Fruit fly (Drosophila melanogaster) whole organism: Measurements from ENCODE around the gene cad.

Experiments
- CG8478 ChIP-seq: fragments of >200 bp; optimal IDR thresholded peaks from 2 replicates; lab custom pipeline; 2018; ENCODE audit warnings: inconsistent platforms
- Dll ChIP-seq: fragments of >200 bp; optimal IDR thresholded peaks from 2 replicates; lab custom pipeline; 2017
- EcR ChIP-seq, 2 experiments: fragments of >200 bp; optimal IDR thresholded peaks; 2 replicates each; lab custom pipeline; 2017; ENCODE audit warnings: missing biosample characterization in 2 of 2, missing genetic modification characterization in 2 of 2, missing genetic modification reagents in 2 of 2
- pan ChIP-seq: fragments of >200 bp; optimal IDR thresholded peaks from 2 replicates; lab custom pipeline; 2017
- psq ChIP-seq: fragments of >200 bp; optimal IDR thresholded peaks from 2 replicates; lab custom pipeline; 2017
- usp ChIP-seq: fragments of >200 bp; optimal IDR thresholded peaks from 2 replicates; lab custom pipeline; 2017; ENCODE audit warnings: missing biosample characterization, missing genetic modification characterization, mixed read lengths

cad gene

DNA sequence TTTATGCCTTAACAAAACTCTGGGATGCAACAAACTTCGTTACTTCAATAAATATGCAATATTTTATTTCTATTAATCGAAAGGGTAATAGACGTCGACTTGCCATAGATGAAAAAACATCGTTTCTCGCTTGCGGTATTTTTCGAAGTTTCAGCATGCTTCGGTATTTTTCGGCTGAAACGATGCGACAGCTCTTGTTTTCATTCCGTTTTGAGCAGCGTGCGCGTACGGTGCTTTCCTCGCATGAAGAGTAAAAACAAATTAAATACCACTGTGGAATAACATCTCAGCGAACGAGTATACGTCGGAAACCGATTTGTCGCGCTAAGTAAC is 26.9 kb downstream of the cad start, which contains the start of gene CG9328:
Gene CG9328, plus strand, starts transcription at position 201 of the 333 bp plus-strand sequence.
- no peak for TF ChIP-seq EcR (GFP tag; optimal IDR thresholded peaks at IDR 0.05; lab: Kevin White, UChicago)

DNA sequence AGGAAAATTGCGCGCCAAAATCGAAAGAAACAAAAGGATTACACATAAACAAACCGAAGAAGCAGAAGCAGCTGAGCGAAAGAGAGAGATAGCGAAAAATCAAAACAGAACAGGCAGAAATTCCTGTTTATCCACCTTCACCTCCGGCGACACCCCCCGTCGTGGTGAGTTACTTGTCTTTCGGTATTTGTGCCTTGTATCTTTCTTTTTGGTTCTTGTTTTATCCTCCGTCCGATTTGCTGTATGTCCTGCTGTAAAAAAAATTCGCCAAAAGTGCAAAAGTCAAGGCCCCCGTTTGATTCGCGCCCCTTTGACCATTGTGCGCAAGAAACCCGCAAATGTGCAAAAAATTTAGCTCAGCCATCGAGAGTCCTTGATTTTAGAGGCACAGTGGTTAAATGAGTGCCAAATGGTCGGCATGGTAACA is 27.8 kb downstream of the cad start:
- TF ChIP-seq pan (lab: Kevin White, UChicago) = no peak
- TF ChIP-seq EcR (GFP tag; optimal IDR thresholded peaks at IDR 0.05; lab: Kevin White, UChicago) = no peak
- no peak for TF ChIP-seq CG8478 (lab: Kevin White, UChicago)
- no peak for TF ChIP-seq usp (GFP tag; lab: Kevin White, UChicago)
- no peak for TF ChIP-seq Dll (lab: Kevin White, UChicago)
- no peak for TF ChIP-seq psq (lab: Kevin White, UChicago)

DNA sequence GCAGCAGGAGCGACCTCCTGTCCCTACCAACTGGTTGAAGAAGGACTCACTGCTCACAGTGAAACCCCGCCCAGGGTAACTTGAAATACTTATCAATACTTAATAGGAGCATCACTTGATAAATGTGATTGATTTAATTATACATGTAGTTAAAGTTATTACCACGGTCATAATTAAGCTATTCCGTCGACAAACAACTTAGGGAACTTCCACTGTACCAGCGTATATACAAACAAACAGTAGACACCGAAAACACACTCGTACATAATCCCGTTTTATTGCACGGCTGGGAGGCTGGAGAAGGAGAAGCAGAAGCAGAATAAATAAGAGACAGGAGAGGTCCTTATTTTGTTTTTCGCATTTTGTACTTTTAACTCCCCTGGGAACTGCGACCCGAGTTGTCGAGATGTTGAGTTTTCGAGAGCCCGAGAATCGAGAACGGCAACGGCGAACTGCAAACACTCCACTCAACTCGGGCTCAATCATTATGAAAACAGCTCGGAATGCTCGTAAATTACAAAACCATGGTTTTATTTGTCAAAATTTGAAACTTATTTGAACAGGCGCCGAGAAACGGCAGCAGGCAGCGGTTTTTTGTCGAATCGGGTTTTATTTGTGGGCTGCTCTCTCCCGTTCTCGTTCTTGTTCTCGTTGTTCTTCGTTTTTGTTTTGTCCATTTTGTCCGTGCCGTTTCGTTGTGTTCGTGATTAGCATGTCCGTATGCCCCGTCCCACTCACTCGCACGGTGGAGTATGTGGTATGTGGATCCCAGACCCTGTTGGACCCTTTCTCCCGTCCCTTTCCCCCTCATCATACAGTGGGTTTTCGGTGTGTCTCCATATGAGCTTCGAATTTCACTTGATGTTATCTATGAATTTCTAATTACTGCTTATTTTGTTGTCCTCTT is 29.7 kb downstream of the cad start:
- TF ChIP-seq CG8478 (lab: Kevin White, UChicago) (no peak), pan (lab: Kevin White, UChicago) (no peak), usp (GFP tag; lab: Kevin White, UChicago) (no peak), EcR (GFP tag; optimal IDR thresholded peaks at IDR 0.05; lab: Kevin White, UChicago) (no peak), psq (lab: Kevin White, UChicago) (no peak), Dll (lab: Kevin White, UChicago) (no peak)

DNA sequence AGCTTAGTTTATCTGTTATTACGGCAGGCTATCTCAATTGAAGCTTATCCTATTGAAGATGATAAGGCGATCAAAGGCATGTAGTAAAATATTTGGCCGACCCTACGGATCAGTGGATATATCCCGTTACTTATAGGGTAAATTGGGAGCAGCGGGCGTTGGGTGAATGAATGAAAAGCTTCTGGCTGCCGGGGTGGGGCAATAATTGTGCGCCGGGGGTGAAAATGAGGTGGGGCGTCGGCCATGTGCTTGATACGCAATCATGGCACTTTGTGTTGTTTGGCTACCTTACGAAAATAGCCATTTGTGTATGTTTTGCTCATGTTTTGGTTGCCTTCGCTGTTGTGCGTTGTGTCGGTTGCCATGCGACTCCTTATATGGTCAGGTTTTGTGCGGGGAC is 31.3 kb downstream of the cad start:
- TF ChIP-seq CG8478 (lab: Kevin White, UChicago) = no peak
- TF ChIP-seq EcR (GFP tag; optimal IDR thresholded peaks at IDR 0.05; lab: Kevin White, UChicago) = no peak
- TF ChIP-seq Dll (lab: Kevin White, UChicago) = no peak
- TF ChIP-seq usp (GFP tag; lab: Kevin White, UChicago) = no peak
- no peak for TF ChIP-seq psq (lab: Kevin White, UChicago)
- TF ChIP-seq pan (lab: Kevin White, UChicago) = no peak

DNA sequence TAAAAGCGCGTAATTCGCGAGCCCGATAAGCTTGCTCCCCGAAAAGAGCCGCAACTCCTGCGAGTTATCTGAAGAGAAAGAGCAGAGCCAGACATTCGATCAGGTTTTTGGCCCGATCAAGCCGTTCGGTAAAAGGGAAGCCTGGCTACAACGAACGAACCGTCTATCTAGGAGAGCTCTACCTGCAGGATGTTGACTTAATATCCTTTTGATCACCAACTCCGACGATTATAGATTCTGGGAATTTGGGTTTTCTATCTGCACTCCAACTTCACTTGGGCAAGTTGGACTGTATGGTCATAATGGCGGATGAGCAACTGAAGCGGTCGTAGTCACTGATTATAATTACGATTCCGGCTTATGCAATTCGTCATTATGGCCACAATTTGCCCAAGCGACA is 31.7 kb downstream of the cad start:
- no peak for TF ChIP-seq pan (lab: Kevin White, UChicago)
- TF ChIP-seq Dll (lab: Kevin White, UChicago) = no peak
- TF ChIP-seq EcR (GFP tag; optimal IDR thresholded peaks at IDR 0.05; lab: Kevin White, UChicago) = no peak
- TF ChIP-seq CG8478 (lab: Kevin White, UChicago) = no peak
- no peak for TF ChIP-seq psq (lab: Kevin White, UChicago)
- no peak for TF ChIP-seq usp (GFP tag; lab: Kevin White, UChicago)

DNA sequence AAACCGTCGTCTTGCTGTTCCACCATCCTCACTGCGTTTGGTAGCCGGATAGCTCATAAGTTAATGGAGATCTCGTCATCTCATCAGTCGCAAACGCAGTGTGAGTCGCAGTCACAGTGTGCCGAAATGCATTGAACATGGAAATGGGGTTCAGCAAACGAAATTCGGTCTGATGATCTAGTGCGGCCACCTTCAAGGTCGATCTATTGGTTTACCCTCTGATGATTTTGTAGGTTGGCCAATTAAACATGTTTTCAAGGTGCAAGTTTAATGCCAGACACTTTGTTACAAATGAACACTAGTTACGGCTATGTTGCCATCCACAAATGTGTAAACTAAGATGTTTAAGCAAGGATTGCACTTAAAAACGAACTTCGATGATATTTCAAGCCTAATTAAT is 32.3 kb downstream of the cad start:
- TF ChIP-seq Dll (lab: Kevin White, UChicago) = no peak
- no peak for TF ChIP-seq EcR (GFP tag; optimal IDR thresholded peaks at IDR 0.05; lab: Kevin White, UChicago)
- TF ChIP-seq psq (lab: Kevin White, UChicago) = no peak
- TF ChIP-seq CG8478 (lab: Kevin White, UChicago) = no peak
- no peak for TF ChIP-seq usp (GFP tag; lab: Kevin White, UChicago)

DNA sequence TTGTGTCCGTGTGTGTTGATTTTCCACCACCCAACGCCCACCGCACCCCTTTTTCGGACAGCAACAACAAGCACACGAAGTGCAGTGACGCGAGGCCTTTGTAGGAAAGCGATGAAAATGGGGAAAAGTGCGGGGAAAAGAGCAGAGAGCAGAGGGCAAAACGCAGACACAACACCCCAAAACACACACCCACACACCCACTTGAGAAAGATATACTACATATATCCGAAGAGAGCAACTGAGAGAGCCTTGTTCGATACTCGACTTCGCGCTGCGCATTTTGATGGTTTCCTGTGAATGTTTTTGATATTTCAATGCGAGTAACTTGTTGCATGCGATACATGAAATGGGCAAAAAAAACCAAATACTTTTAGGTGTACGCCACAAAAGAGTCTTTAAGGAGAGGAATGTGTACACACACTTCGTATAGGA is 33.2 kb downstream of the cad start:
- TF ChIP-seq usp (GFP tag; lab: Kevin White, UChicago) (no peak), EcR (GFP tag; optimal IDR thresholded peaks at IDR 0.05; lab: Kevin White, UChicago) (no peak), Dll (lab: Kevin White, UChicago) (no peak)

DNA sequence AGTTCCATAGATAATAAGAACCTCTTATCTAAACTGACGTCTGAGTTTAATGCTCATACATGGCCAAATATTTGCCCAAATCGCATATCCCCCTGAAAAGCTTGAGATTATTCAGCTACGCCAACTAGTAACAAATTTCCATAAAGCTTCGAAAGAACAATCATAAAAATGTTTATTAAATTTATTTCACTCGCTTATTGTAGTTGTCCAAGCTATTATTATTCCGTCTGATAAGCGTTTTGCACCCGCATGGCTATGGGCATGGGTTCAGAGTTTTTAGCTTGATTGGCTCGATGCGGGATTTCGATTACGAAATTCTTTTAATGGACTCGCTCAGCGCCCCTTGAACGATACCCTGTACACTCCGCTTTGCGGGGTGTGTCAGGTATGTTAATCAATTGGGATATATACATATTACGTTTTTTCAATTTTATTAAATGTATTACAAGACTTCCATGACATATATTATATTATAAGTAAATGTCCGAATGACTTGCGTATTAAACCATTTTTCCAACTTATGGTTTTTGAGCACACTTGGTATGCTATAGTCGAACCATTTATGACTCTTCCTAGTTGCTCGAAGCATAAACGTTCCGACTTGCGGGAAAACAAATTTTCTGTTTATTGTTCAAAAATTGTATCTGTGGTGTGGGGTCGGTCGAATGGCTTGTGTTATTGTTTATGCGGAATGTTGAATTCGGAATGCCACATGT is 35.3 kb downstream of the cad start:
- TF ChIP-seq EcR (GFP tag; optimal IDR thresholded peaks at IDR 0.05; lab: Kevin White, UChicago) = no peak
- TF ChIP-seq pan (lab: Kevin White, UChicago) = peak; percentile 79

DNA sequence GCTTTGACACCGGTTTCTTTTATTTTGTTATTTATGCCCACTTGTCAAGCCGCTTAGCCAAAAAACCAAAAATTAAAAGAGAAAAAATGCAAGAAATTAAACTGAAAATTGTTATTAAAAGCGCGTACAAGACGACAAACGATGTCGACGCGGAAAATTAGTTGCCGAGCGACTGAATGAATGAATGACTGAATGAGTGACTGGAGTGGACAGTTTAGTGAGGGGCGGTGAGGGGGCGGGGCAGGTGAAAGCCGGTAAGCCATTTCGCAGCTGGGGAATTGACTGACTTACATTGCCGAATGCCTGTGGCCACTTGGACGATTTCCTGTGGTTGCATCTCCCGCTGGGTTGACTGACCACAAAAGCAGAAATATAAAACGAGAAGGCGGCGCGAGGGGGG is 36.1 kb downstream of the cad start:
- TF ChIP-seq pan (lab: Kevin White, UChicago) (no peak), usp (GFP tag; lab: Kevin White, UChicago) (no peak), EcR (GFP tag; optimal IDR thresholded peaks at IDR 0.05; lab: Kevin White, UChicago) (no peak), psq (lab: Kevin White, UChicago) (no peak), Dll (lab: Kevin White, UChicago) (no peak), CG8478 (lab: Kevin White, UChicago) (no peak)

DNA sequence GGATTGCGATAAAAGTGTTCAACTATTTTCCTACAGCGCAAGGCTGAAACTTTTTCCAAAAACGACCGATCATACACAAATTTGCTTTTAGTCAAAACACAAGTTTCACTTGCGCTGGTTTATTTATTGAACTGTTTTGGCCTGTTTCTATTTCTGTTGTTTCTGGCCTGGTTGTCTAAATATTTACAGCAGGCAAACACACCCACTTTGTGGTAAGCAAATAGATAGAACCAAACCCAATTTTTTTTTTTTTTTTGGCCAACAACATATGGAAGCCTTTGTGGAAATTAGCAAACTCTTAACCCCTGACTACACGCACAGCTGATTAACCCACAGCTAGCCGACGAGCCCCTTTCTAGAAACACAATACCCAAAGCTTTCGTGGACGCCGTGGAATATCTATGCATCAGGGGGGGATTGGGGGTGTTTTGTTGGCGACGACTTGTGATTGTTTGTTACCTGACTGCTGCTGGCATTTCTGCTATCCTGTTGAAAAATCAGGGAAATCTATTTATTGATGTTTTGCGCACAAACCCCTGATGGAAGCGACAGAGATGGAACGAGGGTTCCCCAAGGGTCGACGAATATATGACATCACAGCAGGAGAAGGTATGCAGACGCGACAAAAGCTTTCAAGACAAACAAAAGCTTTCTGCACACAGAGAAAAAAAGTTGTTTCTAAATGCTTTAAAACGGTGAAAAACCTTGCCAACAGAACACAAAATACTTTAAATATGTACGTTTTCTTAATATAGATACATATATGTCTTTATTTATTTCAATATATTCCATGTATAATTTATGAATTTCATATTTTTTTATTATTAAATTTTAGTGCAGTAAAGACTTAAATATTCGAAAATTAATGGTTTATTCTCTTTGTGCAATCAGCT is 37.3 kb downstream of the cad start:
- no peak for TF ChIP-seq pan (lab: Kevin White, UChicago)
- no peak for TF ChIP-seq psq (lab: Kevin White, UChicago)
- TF ChIP-seq usp (GFP tag; lab: Kevin White, UChicago) = no peak
- no peak for TF ChIP-seq EcR (GFP tag; optimal IDR thresholded peaks at IDR 0.05; lab: Kevin White, UChicago)
- TF ChIP-seq CG8478 (lab: Kevin White, UChicago) = no peak
- no peak for TF ChIP-seq Dll (lab: Kevin White, UChicago)
